Comparison of ENCODE assay signal across 6 fruit fly cellular contexts in genomic region chr3R:24320342-24320711, dm6.
TF ChIP-seq lines count a peak whose summit lies in the region.

No protein-coding gene starts in this region.

- TF ChIP-seq CTCF in whole organism, embryonic (GFP tag; optimal IDR thresholded peaks at IDR 0.05; lab: Kevin White, UChicago) = no peak

TF ChIP-seq in whole organism, 6 proteins besides CTCF, POLR2A, EP300 and RAD21:
- TF ChIP-seq pan (optimal IDR thresholded peaks at IDR 0.05; lab: Kevin White, UChicago) (no peak), psq (optimal IDR thresholded peaks at IDR 0.05; lab: Kevin White, UChicago) (no peak), CG8478 (optimal IDR thresholded peaks at IDR 0.05; lab: Kevin White, UChicago) (peak; percentile 12)

TF ChIP-seq in whole organism, adult, 20 proteins besides CTCF, POLR2A, EP300 and RAD21:
- peak; percentile 42 for TF ChIP-seq Mnt (GFP tag; optimal IDR thresholded peaks at IDR 0.05; lab: Kevin White, UChicago)
- TF ChIP-seq CG12768 (GFP tag; optimal IDR thresholded peaks at IDR 0.05; lab: Kevin White, UChicago) = peak; percentile 5
- no peak for TF ChIP-seq Crg-1 (GFP tag; optimal IDR thresholded peaks at IDR 0.05; lab: Kevin White, UChicago)

TF ChIP-seq in whole organism, embryonic, 481 proteins besides CTCF, POLR2A, EP300 and RAD21 (continues in another document):
- TF ChIP-seq Ssrp (tag; optimal IDR thresholded peaks at IDR 0.05; lab: Kevin White, UChicago) (no peak), hb (GFP tag; IDR thresholded peaks at IDR 0.05; lab: Robert Waterston, UW; ENCODE audit: partially characterized antibody) (peak; percentile 59; the same call in 1 of the 3 replicates), ato (GFP tag; IDR thresholded peaks at IDR 0.05; lab: Robert Waterston, UW; ENCODE audit: partially characterized antibody) (peak; percentile 68), CG3726 (GFP tag; IDR thresholded peaks at IDR 0.05; lab: Robert Waterston, UW) (no peak), Dref (GFP tag; IDR thresholded peaks at IDR 0.05; lab: Robert Waterston, UW) (peak; percentile 87), sens (GFP tag; lab: Kevin White, UChicago) (peak; percentile 90), gcm2 (GFP tag; optimal IDR thresholded peaks at IDR 0.05; lab: Kevin White, UChicago) (no peak), CG2129 (GFP tag; IDR thresholded peaks at IDR 0.05; lab: Robert Waterston, UW; ENCODE audit: partially characterized antibody) (peak; percentile 43; the same call in 1 of the 2 replicates), CG6765 (GFP tag; optimal IDR thresholded peaks at IDR 0.05; lab: Kevin White, UChicago) (no peak), CG8359 (GFP tag; optimal IDR thresholded peaks at IDR 0.05; lab: Kevin White, UChicago; ENCODE audit: borderline replicate concordance) (no peak), her (GFP tag; optimal IDR thresholded peaks at IDR 0.05; lab: Kevin White, UChicago) (peak; percentile 4), ATbp (GFP tag; optimal IDR thresholded peaks at IDR 0.05; lab: Kevin White, UChicago) (no peak), Doc3 (GFP tag; IDR thresholded peaks at IDR 0.05; lab: Robert Waterston, UW; ENCODE audit: partially characterized antibody) (peak; percentile 38; the same call in 1 of the 3 replicates), nerfin-1 (tag; optimal IDR thresholded peaks at IDR 0.05; lab: Kevin White, UChicago) (no peak), tx (GFP tag; optimal IDR thresholded peaks at IDR 0.05; lab: Kevin White, UChicago) (no peak), CG14860 (GFP tag; IDR thresholded peaks at IDR 0.05; lab: Robert Waterston, UW; ENCODE audit: partially characterized antibody) (peak; percentile 11; the same call in 1 of the 3 replicates), ssp (GFP tag; IDR thresholded peaks at IDR 0.05; lab: Robert Waterston, UW) (no peak), CG32532 (GFP tag; IDR thresholded peaks at IDR 0.05; lab: Robert Waterston, UW) (no peak), CG3281 (GFP tag; optimal IDR thresholded peaks at IDR 0.05; lab: Kevin White, UChicago) (no peak), croc (GFP tag; conservative IDR thresholded peaks at IDR 0.05; lab: Robert Waterston, UW) (no peak)

TF ChIP-seq in whole organism, prepupa, 60 proteins besides CTCF, POLR2A, EP300 and RAD21:
- TF ChIP-seq Eip78C (GFP tag; lab: Kevin White, UChicago) = no peak
- TF ChIP-seq CG10631 (GFP tag; optimal IDR thresholded peaks at IDR 0.05; lab: Kevin White, UChicago) = no peak
- no peak for TF ChIP-seq CG7368 (GFP tag; optimal IDR thresholded peaks at IDR 0.05; lab: Kevin White, UChicago)
- no peak for TF ChIP-seq Lpt (GFP tag; optimal IDR thresholded peaks at IDR 0.05; lab: Kevin White, UChicago)
- TF ChIP-seq Met (GFP tag; optimal IDR thresholded peaks at IDR 0.05; lab: Kevin White, UChicago) = no peak
- 0 out of 3 replicates have a peak, but pooled peaks have one; percentile 17 for TF ChIP-seq CG6163 (GFP tag; IDR thresholded peaks at IDR 0.05; lab: Robert Waterston, UW)
- TF ChIP-seq CG15336 (GFP tag; IDR thresholded peaks at IDR 0.05; lab: Robert Waterston, UW) = 0 out of 2 replicates have a peak, but pooled peaks have one; percentile 30
- no peak for TF ChIP-seq CG10669 (GFP tag; optimal IDR thresholded peaks at IDR 0.05; lab: Kevin White, UChicago)
- TF ChIP-seq CG11902 (GFP tag; optimal IDR thresholded peaks at IDR 0.05; lab: Kevin White, UChicago) = no peak
- no peak for TF ChIP-seq ss (GFP tag; optimal IDR thresholded peaks at IDR 0.05; lab: Kevin White, UChicago)
- TF ChIP-seq acj6 (GFP tag; optimal IDR thresholded peaks at IDR 0.05; lab: Kevin White, UChicago) = no peak
- TF ChIP-seq CG6276 (GFP tag; optimal IDR thresholded peaks at IDR 0.05; lab: Kevin White, UChicago) = no peak
- TF ChIP-seq Gug (GFP tag; IDR thresholded peaks at IDR 0.05; lab: Robert Waterston, UW) = no peak

TF ChIP-seq in whole organism, pupa, 21 proteins besides CTCF, POLR2A, EP300 and RAD21:
- peak; percentile 12; the same call in 1 of the 2 replicates for TF ChIP-seq Ets98B (GFP tag; IDR thresholded peaks at IDR 0.05; lab: Robert Waterston, UW)
- TF ChIP-seq Snoo (tag; optimal IDR thresholded peaks at IDR 0.05; lab: Kevin White, UChicago) = no peak
TF ChIP-seq in whole organism, pupa: peak in this region for 1.

TF ChIP-seq in whole organism, wandering third instar larva, 38 proteins besides CTCF, POLR2A, EP300 and RAD21:
- TF ChIP-seq tai (GFP tag; optimal IDR thresholded peaks at IDR 0.05; lab: Kevin White, UChicago) (no peak), sage (GFP tag; optimal IDR thresholded peaks at IDR 0.05; lab: Kevin White, UChicago) (no peak), sv (GFP tag; optimal IDR thresholded peaks at IDR 0.05; lab: Kevin White, UChicago) (no peak), Vsx2 (GFP tag; optimal IDR thresholded peaks at IDR 0.05; lab: Kevin White, UChicago; ENCODE audit: partially characterized antibody) (peak; percentile 96)
